Worm (Caenorhabditis elegans): ENCODE results near the gene npr-12.

ce11 chrIV:6984449-6985380 is 47.3 kb upstream of the npr-12 start:
- no peak for TF ChIP-seq C04F5.9 (tag; optimal IDR thresholded peaks at IDR 0.05)
- no peak for TF ChIP-seq snpc-4 (tag; optimal IDR thresholded peaks at IDR 0.05)
- no peak for TF ChIP-seq mep-1 (tag; optimal IDR thresholded peaks at IDR 0.05)
- no peak for TF ChIP-seq pqm-1 (tag; optimal IDR thresholded peaks at IDR 0.05)

Measured in whole organism, L1 larva.